Fruit fly (Drosophila melanogaster) whole organism: ENCODE measurements around the gene kek6.

Experiments used
- Dll ChIP-seq: fragments of >200 bp; optimal IDR thresholded peaks from 2 replicates; lab custom pipeline; 2017
- EcR ChIP-seq, 2 experiments: fragments of >200 bp; optimal IDR thresholded peaks; 2 replicates each; lab custom pipeline; 2017; ENCODE audit warnings: missing biosample characterization in 2 of 2, missing genetic modification characterization in 2 of 2, missing genetic modification reagents in 2 of 2
- pan ChIP-seq: fragments of >200 bp; optimal IDR thresholded peaks from 2 replicates; lab custom pipeline; 2017
- psq ChIP-seq: fragments of >200 bp; optimal IDR thresholded peaks from 2 replicates; lab custom pipeline; 2017
- usp ChIP-seq: fragments of >200 bp; optimal IDR thresholded peaks from 2 replicates; lab custom pipeline; 2017; ENCODE audit warnings: missing biosample characterization, missing genetic modification characterization, mixed read lengths

DNA sequence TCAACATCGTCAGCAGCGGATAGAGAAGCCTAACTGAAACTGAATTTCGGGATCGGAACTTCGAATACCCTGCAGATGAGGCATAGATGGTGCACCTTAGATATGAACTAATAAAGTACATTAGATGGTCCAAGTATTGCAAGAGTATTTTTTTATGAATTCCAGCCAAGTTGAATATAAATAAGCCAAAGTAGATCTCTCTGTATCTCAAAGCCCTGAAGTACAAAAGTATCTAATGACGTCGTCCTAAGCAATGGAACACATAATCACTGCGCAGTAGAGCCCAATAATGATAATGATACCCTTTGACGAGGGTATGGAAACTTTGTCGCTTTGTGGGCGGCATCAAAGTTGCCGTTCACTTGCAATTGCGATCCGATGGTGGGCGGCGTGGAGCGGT lies 87.8 kb downstream of the kek6 start:
- TF ChIP-seq Dll (lab: Kevin White, UChicago) (no peak), usp (GFP tag; lab: Kevin White, UChicago) (no peak), psq (lab: Kevin White, UChicago) (no peak), pan (no peak), EcR (GFP tag; optimal IDR thresholded peaks at IDR 0.05; lab: Kevin White, UChicago) (no peak)
